Worm (Caenorhabditis elegans) whole organism, L1 larva: ENCODE data around the gene F10G7.12.

Experiments used
- alr-1 ChIP-seq: fragments of 200-800 bp; sonication (Bioruptor generic); optimal IDR thresholded peaks from 2 replicates; lab custom pipeline; 2018; ENCODE audit warnings: borderline replicate concordance, mild to moderate bottlenecking, missing genetic modification characterization, missing compliant biosample characterization
- blmp-1 ChIP-seq: fragments of 150-350 bp; optimal IDR thresholded peaks from 2 replicates; lab custom pipeline; 2014; ENCODE audit warnings: missing biosample characterization, missing genetic modification characterization
- ceh-8 ChIP-seq: fragments of 200-800 bp; sonication (Bioruptor generic); optimal IDR thresholded peaks from 2 replicates; lab custom pipeline; 2018; ENCODE audit warnings: mild to moderate bottlenecking, missing genetic modification characterization, moderate library complexity, missing compliant biosample characterization
- ceh-88 ChIP-seq: fragments of 200-800 bp; sonication (Bioruptor generic); IDR thresholded peaks from 2 replicates; pipeline ENCODE4 v1.3.6; 2022; ENCODE audit warnings: missing genetic modification characterization, missing compliant biosample characterization
- ceh-90 ChIP-seq: sonication (generic microtip); optimal IDR thresholded peaks from 2 replicates; lab custom pipeline; 2016; ENCODE audit warnings: missing genetic modification characterization, missing compliant biosample characterization
- ces-1 ChIP-seq: fragments of 150-350 bp; optimal IDR thresholded peaks from 2 replicates; lab custom pipeline; 2014; ENCODE audit warnings: missing biosample characterization, missing genetic modification reagents, missing genetic modification characterization
- egl-27 ChIP-seq, 2 experiments: fragments of 150-350 bp in 1 of 2; sonication (generic microtip); optimal IDR thresholded peaks; 3 replicates each; lab custom pipeline; 2017 to 2018; ENCODE audit warnings: missing biosample characterization in 2 of 2, missing genetic modification characterization in 2 of 2, missing genetic modification reagents in 2 of 2
- ets-5 ChIP-seq: fragments of 200-800 bp; sonication (Bioruptor generic); IDR thresholded peaks from 2 replicates; pipeline ENCODE4 v1.3.6; 2022; ENCODE audit warnings: missing genetic modification characterization, missing compliant biosample characterization
- hlh-17 ChIP-seq: fragments of 200-800 bp; sonication (Bioruptor generic); optimal IDR thresholded peaks from 2 replicates; lab custom pipeline; 2018; ENCODE audit warnings: missing genetic modification characterization, mild to moderate bottlenecking, missing compliant biosample characterization, moderate library complexity, borderline replicate concordance
- isw-1 ChIP-seq: fragments of 200-800 bp; sonication (Bioruptor generic); IDR thresholded peaks from 2 replicates; pipeline ENCODE4 v1.3.6; 2022; ENCODE audit warnings: missing genetic modification characterization, missing compliant biosample characterization
- lin-14 ChIP-seq: fragments of 200-800 bp; sonication (Bioruptor generic); optimal IDR thresholded peaks from 2 replicates; lab custom pipeline; 2018; ENCODE audit warnings: mild to moderate bottlenecking, missing genetic modification characterization, moderate library complexity, missing compliant biosample characterization
- lin-15B ChIP-seq: fragments of 150-350 bp; sonication (generic microtip); optimal IDR thresholded peaks from 3 replicates; lab custom pipeline; 2014; ENCODE audit warnings: missing biosample characterization, missing genetic modification characterization
- lir-3 ChIP-seq: sonication (generic microtip); optimal IDR thresholded peaks from 2 replicates; lab custom pipeline; 2016; ENCODE audit warnings: mild to moderate bottlenecking, missing genetic modification characterization, moderate library complexity, missing compliant biosample characterization; ENCODE audit not compliant: poor library complexity
- lsy-2 ChIP-seq, 2 experiments: fragments of 150-350 bp; optimal IDR thresholded peaks; 2 replicates each; lab custom pipeline; 2014; ENCODE audit warnings: missing biosample characterization in 2 of 2, missing genetic modification characterization in 2 of 2
- mef-2 ChIP-seq: fragments of 150-350 bp; optimal IDR thresholded peaks from 2 replicates; lab custom pipeline; 2014; ENCODE audit warnings: missing biosample characterization, missing genetic modification characterization
- mep-1 ChIP-seq: fragments of 150-350 bp; optimal IDR thresholded peaks from 2 replicates; lab custom pipeline; 2014; ENCODE audit warnings: missing biosample characterization, missing genetic modification characterization
- nhr-19 ChIP-seq: fragments of 200-800 bp; sonication (Bioruptor generic); conservative IDR thresholded peaks from 2 replicates; pipeline ENCODE4 v1.3.6; 2022; ENCODE audit warnings: missing genetic modification characterization, missing compliant biosample characterization
- nhr-47 ChIP-seq: sonication (generic microtip); optimal IDR thresholded peaks from 2 replicates; lab custom pipeline; 2016; ENCODE audit warnings: mild to moderate bottlenecking, missing genetic modification characterization, moderate library complexity, missing compliant biosample characterization
- nhr-71 ChIP-seq: sonication (generic microtip); optimal IDR thresholded peaks from 2 replicates; lab custom pipeline; 2016; ENCODE audit warnings: mild to moderate bottlenecking, missing genetic modification characterization, moderate library complexity, missing compliant biosample characterization
- nhr-90 ChIP-seq: sonication (generic microtip); optimal IDR thresholded peaks from 2 replicates; lab custom pipeline; 2016; ENCODE audit warnings: mild to moderate bottlenecking, missing genetic modification characterization, missing compliant biosample characterization; ENCODE audit not compliant: poor library complexity
- pag-3 ChIP-seq: sonication (generic microtip); optimal IDR thresholded peaks from 2 replicates; lab custom pipeline; 2017; ENCODE audit warnings: missing genetic modification characterization, mild to moderate bottlenecking, missing compliant biosample characterization, antibody characterized with exemption, borderline replicate concordance; ENCODE audit not compliant: insufficient read depth
- pax-3 ChIP-seq: fragments of 200-800 bp; sonication (Bioruptor generic); optimal IDR thresholded peaks from 2 replicates; lab custom pipeline; 2018; ENCODE audit warnings: mild to moderate bottlenecking, missing genetic modification characterization, moderate library complexity, missing compliant biosample characterization
- rnt-1 ChIP-seq: sonication (generic microtip); optimal IDR thresholded peaks from 2 replicates; lab custom pipeline; 2016; ENCODE audit warnings: mild to moderate bottlenecking, missing genetic modification characterization, moderate library complexity, missing compliant biosample characterization
- snpc-4 ChIP-seq: fragments of 150-350 bp; optimal IDR thresholded peaks from 2 replicates; lab custom pipeline; 2014; ENCODE audit warnings: missing biosample characterization, missing genetic modification characterization
- snu-23 ChIP-seq: sonication (generic microtip); optimal IDR thresholded peaks from 2 replicates; lab custom pipeline; 2016; ENCODE audit warnings: missing genetic modification characterization, missing compliant biosample characterization
- sptf-1 ChIP-seq: fragments of 150-350 bp; optimal IDR thresholded peaks from 2 replicates; lab custom pipeline; 2014; ENCODE audit warnings: missing biosample characterization, missing genetic modification characterization
- sup-37 ChIP-seq: fragments of 200-800 bp; sonication (Bioruptor generic); optimal IDR thresholded peaks from 2 replicates; lab custom pipeline; 2018; ENCODE audit warnings: mild to moderate bottlenecking, missing genetic modification characterization, missing compliant biosample characterization
- tbx-2 ChIP-seq: sonication (generic microtip); optimal IDR thresholded peaks from 2 replicates; lab custom pipeline; 2016; ENCODE audit warnings: missing genetic modification characterization, missing compliant biosample characterization
- unc-30 ChIP-seq: sonication (generic microtip); optimal IDR thresholded peaks from 2 replicates; lab custom pipeline; 2017; ENCODE audit warnings: missing biosample characterization, missing genetic modification characterization
- unc-62 ChIP-seq: fragments of 150-350 bp; optimal IDR thresholded peaks from 2 replicates; lab custom pipeline; 2014; ENCODE audit warnings: missing biosample characterization, missing genetic modification reagents, missing genetic modification characterization
- zag-1 ChIP-seq: fragments of 150-350 bp; optimal IDR thresholded peaks from 2 replicates; lab custom pipeline; 2014; ENCODE audit warnings: missing biosample characterization, missing genetic modification characterization
- zip-4 ChIP-seq: fragments of 200-800 bp; sonication (Bioruptor generic); optimal IDR thresholded peaks from 2 replicates; lab custom pipeline; 2018; ENCODE audit warnings: mild to moderate bottlenecking, missing genetic modification characterization, moderate library complexity, missing compliant biosample characterization
- ztf-4 ChIP-seq: fragments of 150-350 bp; optimal IDR thresholded peaks from 2 replicates; lab custom pipeline; 2014; ENCODE audit warnings: missing biosample characterization, missing genetic modification characterization

Gene F10G7.12

ce11 chrII:4676241-4676640, 13.3 kb upstream of the F10G7.12 start:
- TF ChIP-seq zag-1 (tag; lab: Kevin White, UChicago) = no peak
- TF ChIP-seq lin-14 (GFP tag; lab: Kevin White, UChicago) = peak; percentile 49
- peak; percentile 5 for TF ChIP-seq snu-23 (GFP tag; lab: Kevin White, UChicago)
- TF ChIP-seq rnt-1 (tag; lab: Kevin White, UChicago) = peak; percentile 26
- peak; percentile 48 for TF ChIP-seq nhr-71 (tag; lab: Kevin White, UChicago)
- TF ChIP-seq lir-3 (tag; lab: Kevin White, UChicago) = peak; percentile 14
- no peak for TF ChIP-seq hlh-17 (GFP tag; lab: Kevin White, UChicago)
- TF ChIP-seq lsy-2 (tag; optimal IDR thresholded peaks at IDR 0.05; lab: Kevin White, UChicago) = peak in 1 of 2 experiments; percentile 22
- 0 out of 2 replicates have a peak, but pooled peaks have one; percentile 17 for TF ChIP-seq nhr-19 (GFP tag; lab: Robert Waterston, UW)

- TF ChIP-seq sptf-1 (tag; lab: Kevin White, UChicago) = no peak
- TF ChIP-seq ces-1 (GFP tag; lab: Kevin White, UChicago) = no peak
- no peak for TF ChIP-seq nhr-19 (GFP tag; lab: Robert Waterston, UW)
- TF ChIP-seq lin-15B (tag; lab: Kevin White, UChicago) = no peak
- TF ChIP-seq egl-27 (tag; optimal IDR thresholded peaks at IDR 0.05; lab: Kevin White, UChicago) = no peak
- TF ChIP-seq nhr-90 = no peak
- no peak for TF ChIP-seq unc-62 (GFP tag; lab: Kevin White, UChicago)
- TF ChIP-seq ceh-88 (GFP tag; lab: Robert Waterston, UW) = no peak
- no peak for TF ChIP-seq nhr-47 (tag; lab: Kevin White, UChicago)
- TF ChIP-seq zag-1 (tag; lab: Kevin White, UChicago) = no peak
These were observed 11.7 kb upstream of the F10G7.12 start, which contains the start of gene T05A7.1 for ce11 chrII:4677916-4678315. Gene T05A7.1, plus strand, starts transcription at chrII:4678216.

- TF ChIP-seq tbx-2 (tag; lab: Kevin White, UChicago) (no peak), alr-1 (tag; lab: Kevin White, UChicago) (no peak), blmp-1 (tag; lab: Kevin White, UChicago) (peak; percentile 43), mep-1 (tag; lab: Kevin White, UChicago) (no peak), isw-1 (GFP tag; lab: Robert Waterston, UW) (no peak), ztf-4 (no peak), pag-3 (tag; lab: Kevin White, UChicago) (no peak)
These were observed 8.2 kb upstream of the F10G7.12 start, which contains the start of gene T05A7.7 for ce11 chrII:4681391-4681790. Gene T05A7.7, minus strand, starts transcription at chrII:4681491.

- no peak for TF ChIP-seq mef-2 (tag; lab: Kevin White, UChicago)
- no peak for TF ChIP-seq nhr-47 (tag; lab: Kevin White, UChicago)
- TF ChIP-seq zip-4 (GFP tag; lab: Kevin White, UChicago) = no peak
- no peak for TF ChIP-seq ets-5 (GFP tag; lab: Robert Waterston, UW)
- no peak for TF ChIP-seq pax-3 (tag; lab: Kevin White, UChicago)
- no peak for TF ChIP-seq snu-23 (GFP tag; lab: Kevin White, UChicago)
- no peak for TF ChIP-seq snpc-4
- no peak for TF ChIP-seq sup-37 (GFP tag; lab: Kevin White, UChicago)
- TF ChIP-seq ceh-8 (GFP tag; lab: Kevin White, UChicago) = no peak
- no peak for TF ChIP-seq ceh-90 (tag; lab: Kevin White, UChicago)
These were observed 5.9 kb upstream of the F10G7.12 start, which contains the start of gene sre-40 for ce11 chrII:4683693-4684092. Gene sre-40, minus strand, starts transcription at chrII:4683793.

- TF ChIP-seq unc-30 (tag; lab: Kevin White, UChicago) = no peak
- TF ChIP-seq, all 84 proteins: peak for 0
These were observed 4.7 kb upstream of the F10G7.12 start for ce11 chrII:4684852-4685251.
